Fruit fly (Drosophila melanogaster) whole organism, prepupa: Measurements from ENCODE around the gene LysRS.

Source experiments
- Blimp-1 ChIP-seq: fragments of 200-800 bp; sonication (Bioruptor generic); optimal IDR thresholded peaks from 3 replicates; lab custom pipeline; 2017; ENCODE audit warnings: missing biosample characterization, missing genetic modification characterization, mild to moderate bottlenecking, moderate library complexity, missing genetic modification reagents
- CG10669 ChIP-seq: fragments of 200-800 bp; sonication (Bioruptor generic); optimal IDR thresholded peaks from 3 replicates; lab custom pipeline; 2018; ENCODE audit warnings: missing biosample characterization, mild to moderate bottlenecking, missing genetic modification characterization, moderate library complexity
- CG11294 ChIP-seq: fragments of 200-800 bp; sonication (Bioruptor generic); IDR thresholded peaks from 2 replicates; pipeline ENCODE4 v1.3.6; 2022; ENCODE audit warnings: missing biosample characterization, missing genetic modification characterization
- CG11902 ChIP-seq: fragments of 200-800 bp; sonication (Bioruptor generic); optimal IDR thresholded peaks from 3 replicates; lab custom pipeline; 2016; ENCODE audit warnings: missing biosample characterization, missing genetic modification characterization
- CG15336 ChIP-seq: fragments of 200-800 bp; sonication (Bioruptor generic); IDR thresholded peaks from 2 replicates; pipeline ENCODE4 v1.3.6; 2022; ENCODE audit warnings: missing biosample characterization, missing genetic modification characterization
- CG1621 ChIP-seq: fragments of 200-800 bp; sonication (Bioruptor generic); optimal IDR thresholded peaks from 3 replicates; lab custom pipeline; 2018; ENCODE audit warnings: missing biosample characterization, mild to moderate bottlenecking, missing genetic modification characterization
- CG16779 ChIP-seq: fragments of 200-800 bp; sonication (Bioruptor generic); optimal IDR thresholded peaks from 3 replicates; lab custom pipeline; 2017; ENCODE audit warnings: missing biosample characterization, mild to moderate bottlenecking, missing genetic modification characterization
- CG3032 ChIP-seq: fragments of 200-800 bp; optimal IDR thresholded peaks from 2 replicates; lab custom pipeline; 2019; ENCODE audit warnings: missing biosample characterization, mild to moderate bottlenecking, missing genetic modification characterization, moderate library complexity
- CG31627 ChIP-seq: fragments of 200-800 bp; sonication (Bioruptor generic); optimal IDR thresholded peaks from 3 replicates; lab custom pipeline; 2016; ENCODE audit warnings: missing biosample characterization, missing genetic modification characterization
- CG34406 ChIP-seq: fragments of 200-800 bp; sonication (Bioruptor generic); optimal IDR thresholded peaks from 3 replicates; lab custom pipeline; 2016; ENCODE audit warnings: missing biosample characterization, missing genetic modification characterization
- CG3919 ChIP-seq: fragments of 200-800 bp; sonication (Bioruptor generic); optimal IDR thresholded peaks from 3 replicates; lab custom pipeline; 2016; ENCODE audit warnings: missing biosample characterization, missing genetic modification characterization
- CG4318 ChIP-seq: fragments of 200-800 bp; sonication (Bioruptor generic); optimal IDR thresholded peaks from 3 replicates; lab custom pipeline; 2017; ENCODE audit warnings: missing biosample characterization, mild to moderate bottlenecking, missing genetic modification characterization
- CG6163 ChIP-seq: fragments of 200-800 bp; sonication (Bioruptor generic); IDR thresholded peaks from 3 replicates; pipeline ENCODE4 v1.3.6; 2022; ENCODE audit warnings: missing biosample characterization, missing genetic modification characterization
- CG6276 ChIP-seq: fragments of 200-800 bp; sonication (Bioruptor generic); optimal IDR thresholded peaks from 2 replicates; lab custom pipeline; 2017; ENCODE audit warnings: missing biosample characterization, mild to moderate bottlenecking, missing genetic modification characterization
- CG6792 ChIP-seq: fragments of 200-800 bp; sonication (Bioruptor generic); optimal IDR thresholded peaks from 3 replicates; lab custom pipeline; 2016; ENCODE audit warnings: missing biosample characterization, missing genetic modification characterization
- CG6808 ChIP-seq: fragments of 200-800 bp; sonication (Bioruptor generic); optimal IDR thresholded peaks from 3 replicates; lab custom pipeline; 2017; ENCODE audit warnings: missing biosample characterization, missing genetic modification characterization, mild to moderate bottlenecking, moderate library complexity, missing genetic modification reagents
- CG6854 ChIP-seq: fragments of 200-800 bp; sonication (Bioruptor generic); optimal IDR thresholded peaks from 2 replicates; lab custom pipeline; 2017; ENCODE audit warnings: missing biosample characterization, mild to moderate bottlenecking, missing genetic modification characterization
- CG7368 ChIP-seq: fragments of 200-800 bp; sonication (Bioruptor generic); optimal IDR thresholded peaks from 3 replicates; lab custom pipeline; 2016; ENCODE audit warnings: missing biosample characterization, missing genetic modification characterization
- CG8119 ChIP-seq: fragments of 200-800 bp; sonication (Bioruptor generic); IDR thresholded peaks from 3 replicates; pipeline ENCODE4 v1.3.6; 2022; ENCODE audit warnings: missing biosample characterization, missing genetic modification characterization
- Eip78C ChIP-seq: fragments of 200-800 bp; sonication (Bioruptor generic); peaks from one replicate; lab custom pipeline; 2016; ENCODE audit warnings: missing biosample characterization, missing genetic modification characterization
- Ets21C ChIP-seq: fragments of 200-800 bp; sonication (Bioruptor generic); optimal IDR thresholded peaks from 3 replicates; lab custom pipeline; 2016; ENCODE audit warnings: missing biosample characterization, missing genetic modification characterization
- Ets96B ChIP-seq: fragments of 200-800 bp; optimal IDR thresholded peaks from 2 replicates; lab custom pipeline; 2019; ENCODE audit warnings: missing biosample characterization, mild to moderate bottlenecking, missing genetic modification characterization, moderate library complexity
- Gug ChIP-seq: fragments of 200-800 bp; sonication (Bioruptor generic); IDR thresholded peaks from 2 replicates; pipeline ENCODE4 v1.3.6; 2022; ENCODE audit warnings: missing biosample characterization, missing genetic modification characterization
- Hr38 ChIP-seq: sonication (Bioruptor generic); optimal IDR thresholded peaks from 2 replicates; lab custom pipeline; 2016; ENCODE audit warnings: missing biosample characterization, missing genetic modification characterization
- Hr39 ChIP-seq: fragments of 200-800 bp; sonication (Bioruptor generic); optimal IDR thresholded peaks from 2 replicates; lab custom pipeline; 2016; ENCODE audit warnings: missing biosample characterization, missing genetic modification characterization
- Hr4 ChIP-seq: fragments of 200-800 bp; sonication (Bioruptor generic); optimal IDR thresholded peaks from 3 replicates; lab custom pipeline; 2016; ENCODE audit warnings: missing biosample characterization, missing genetic modification characterization
- Lpt ChIP-seq: fragments of 200-800 bp; sonication (Bioruptor generic); optimal IDR thresholded peaks from 3 replicates; lab custom pipeline; 2016; ENCODE audit warnings: missing biosample characterization, missing genetic modification characterization
- OdsH ChIP-seq: fragments of 200-800 bp; sonication (Bioruptor generic); optimal IDR thresholded peaks from 3 replicates; lab custom pipeline; 2016; ENCODE audit warnings: missing biosample characterization, missing genetic modification characterization
- Sox102F ChIP-seq: fragments of 200-800 bp; sonication (Bioruptor generic); optimal IDR thresholded peaks from 2 replicates; lab custom pipeline; 2016; ENCODE audit warnings: missing biosample characterization, mild to moderate bottlenecking, missing genetic modification characterization
- Sox14 ChIP-seq: fragments of 200-800 bp; sonication (Bioruptor generic); optimal IDR thresholded peaks from 3 replicates; lab custom pipeline; 2016; ENCODE audit warnings: missing biosample characterization, missing genetic modification characterization
- acj6 ChIP-seq: fragments of 200-800 bp; sonication (Bioruptor generic); optimal IDR thresholded peaks from 3 replicates; lab custom pipeline; 2016; ENCODE audit warnings: missing biosample characterization, missing genetic modification characterization
- dac ChIP-seq: fragments of 200-800 bp; sonication (Bioruptor generic); optimal IDR thresholded peaks from 2 replicates; lab custom pipeline; 2017; ENCODE audit warnings: missing biosample characterization, mild to moderate bottlenecking, missing genetic modification characterization
- eg ChIP-seq: fragments of 200-800 bp; sonication (Bioruptor generic); IDR thresholded peaks from 3 replicates; pipeline ENCODE4 v1.3.6; 2022; ENCODE audit warnings: missing biosample characterization, missing genetic modification characterization
- esn ChIP-seq: fragments of 200-800 bp; sonication (Bioruptor generic); optimal IDR thresholded peaks from 2 replicates; lab custom pipeline; 2016; ENCODE audit warnings: missing biosample characterization, mild to moderate bottlenecking, missing genetic modification characterization, moderate library complexity
- net ChIP-seq: fragments of 200-800 bp; sonication (Bioruptor generic); optimal IDR thresholded peaks from 3 replicates; lab custom pipeline; 2016; ENCODE audit warnings: missing biosample characterization, missing genetic modification characterization
- ss ChIP-seq, 2 experiments: fragments of 200-800 bp; sonication (Bioruptor generic); optimal IDR thresholded peaks; 2 replicates in 1 of 2; 3 replicates in 1 of 2; lab custom pipeline; 2017 to 2018; ENCODE audit warnings: mild to moderate bottlenecking in 2 of 2, missing biosample characterization in 2 of 2, missing genetic modification characterization in 2 of 2, moderate library complexity in 1 of 2
- topi ChIP-seq: fragments of 200-800 bp; sonication (Bioruptor generic); optimal IDR thresholded peaks from 3 replicates; lab custom pipeline; 2016; ENCODE audit warnings: missing biosample characterization, missing genetic modification characterization
- vri ChIP-seq: fragments of 200-800 bp; sonication (Bioruptor generic); optimal IDR thresholded peaks from 3 replicates; lab custom pipeline; 2016; ENCODE audit warnings: missing biosample characterization, mild to moderate bottlenecking, missing genetic modification characterization

Gene LysRS

dm6 chrX:9589928-9590327 is 18.8 kb downstream of the LysRS start (continued):
- no peak for TF ChIP-seq ss (GFP tag; optimal IDR thresholded peaks at IDR 0.05; lab: Kevin White, UChicago)
- TF ChIP-seq CG6854 (GFP tag; lab: Kevin White, UChicago), result peak; percentile 2
- no peak for TF ChIP-seq CG6808
- TF ChIP-seq CG34406, result peak; percentile 40
- no peak for TF ChIP-seq Gug (GFP tag; lab: Robert Waterston, UW)
- TF ChIP-seq Eip78C (GFP tag; lab: Kevin White, UChicago), result peak; percentile 90
- TF ChIP-seq eg (GFP tag; lab: Robert Waterston, UW), result peak; percentile 54; the same call in 1 of the 3 replicates
- peak; percentile 54 for TF ChIP-seq acj6 (GFP tag; lab: Kevin White, UChicago)
- TF ChIP-seq OdsH (GFP tag; lab: Kevin White, UChicago), result peak; percentile 62
- peak; percentile 10 for TF ChIP-seq Ets21C (GFP tag; lab: Kevin White, UChicago)
- no peak for TF ChIP-seq Blimp-1
- peak; percentile 36 for TF ChIP-seq CG7368 (GFP tag; lab: Kevin White, UChicago)
- TF ChIP-seq Lpt (GFP tag; lab: Kevin White, UChicago), result no peak
- TF ChIP-seq topi (GFP tag; lab: Kevin White, UChicago), result peak; percentile 59
- TF ChIP-seq, all 60 proteins: peak for 41

dm6 chrX:9587881-9588280 is 20.8 kb downstream of the LysRS start:
- TF ChIP-seq dac (GFP tag; lab: Kevin White, UChicago) (no peak), esn (GFP tag; lab: Kevin White, UChicago) (no peak), net (GFP tag; lab: Kevin White, UChicago) (no peak), acj6 (GFP tag; lab: Kevin White, UChicago) (no peak), CG31627 (GFP tag; lab: Kevin White, UChicago) (no peak), CG6854 (GFP tag; lab: Kevin White, UChicago) (no peak), CG3919 (GFP tag; lab: Kevin White, UChicago) (no peak), Sox102F (no peak), CG1621 (tag; lab: Kevin White, UChicago) (no peak), CG15336 (GFP tag; lab: Robert Waterston, UW) (no peak), CG11902 (GFP tag; lab: Kevin White, UChicago) (no peak), Hr39 (GFP tag; lab: Kevin White, UChicago) (no peak), OdsH (GFP tag; lab: Kevin White, UChicago) (no peak)

- TF ChIP-seq Sox14 (no peak), CG16779 (tag; lab: Kevin White, UChicago) (no peak), CG10669 (GFP tag; lab: Kevin White, UChicago) (no peak), Ets21C (GFP tag; lab: Kevin White, UChicago) (no peak), CG6792 (no peak), CG4318 (GFP tag; lab: Kevin White, UChicago) (no peak), CG6276 (GFP tag; lab: Kevin White, UChicago) (no peak), CG3032 (no peak), CG3919 (GFP tag; lab: Kevin White, UChicago) (no peak)
- TF ChIP-seq, all 60 proteins: peak for 0
Measured at dm6 chrX:9586627-9587026, 22.1 kb downstream of the LysRS start.

- TF ChIP-seq Ets96B, result no peak
- TF ChIP-seq Lpt (GFP tag; lab: Kevin White, UChicago), result peak; percentile 52
- TF ChIP-seq Hr38 (GFP tag; lab: Kevin White, UChicago), result no peak
- TF ChIP-seq CG6276 (GFP tag; lab: Kevin White, UChicago), result peak; percentile 77
- peak; percentile 79 for TF ChIP-seq CG8119 (GFP tag; lab: Robert Waterston, UW)
- TF ChIP-seq CG11294 (GFP tag; lab: Robert Waterston, UW), result 0 out of 2 replicates have a peak, but pooled peaks have one; percentile 11
- peak; percentile 85 for TF ChIP-seq eg (GFP tag; lab: Robert Waterston, UW)
- TF ChIP-seq CG6163 (GFP tag; lab: Robert Waterston, UW), result peak; percentile 75
- peak; percentile 5 for TF ChIP-seq dac (GFP tag; lab: Kevin White, UChicago)
- TF ChIP-seq CG15336 (GFP tag; lab: Robert Waterston, UW), result peak; percentile 79
- TF ChIP-seq Gug (GFP tag; lab: Robert Waterston, UW), result peak; percentile 48
- peak; percentile 8 for TF ChIP-seq Hr4 (GFP tag; lab: Kevin White, UChicago)
- no peak for TF ChIP-seq CG34406
- peak in 1 of 2 experiments; percentile 4 for TF ChIP-seq ss (GFP tag; optimal IDR thresholded peaks at IDR 0.05; lab: Kevin White, UChicago)
- no peak for TF ChIP-seq vri (GFP tag; lab: Kevin White, UChicago)
Measured at dm6 chrX:9586038-9586437, 22.6 kb downstream of the LysRS start.
